Fruit fly (Drosophila melanogaster): ENCODE data around the gene CG9121.

The CG9121 gene

DNA sequence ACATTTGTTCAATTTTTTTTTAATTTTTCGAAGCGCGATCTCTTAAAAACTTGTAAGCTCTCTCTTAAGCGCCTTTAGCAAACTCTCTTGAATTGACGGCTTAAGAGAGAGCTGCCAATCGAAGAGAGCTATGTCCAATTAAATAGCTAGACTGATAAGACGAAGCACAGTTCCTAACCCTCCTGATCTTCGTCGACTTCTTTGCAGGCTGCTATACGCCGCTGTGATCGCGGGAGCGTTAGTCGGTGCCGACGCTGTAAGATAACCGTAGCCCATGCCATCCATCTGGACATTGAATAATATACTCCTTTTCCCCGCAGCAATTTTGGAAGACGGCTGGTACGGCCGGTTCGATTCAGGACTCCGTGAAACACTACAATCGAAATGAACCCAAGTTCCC lies 20.3 kb downstream of the CG9121 start:
- TF ChIP-seq cnc (optimal IDR thresholded peaks at IDR 0.05) (no peak), Crg-1 (GFP tag; optimal IDR thresholded peaks at IDR 0.05) (no peak), toe (GFP tag; optimal IDR thresholded peaks at IDR 0.05) (no peak)

DNA sequence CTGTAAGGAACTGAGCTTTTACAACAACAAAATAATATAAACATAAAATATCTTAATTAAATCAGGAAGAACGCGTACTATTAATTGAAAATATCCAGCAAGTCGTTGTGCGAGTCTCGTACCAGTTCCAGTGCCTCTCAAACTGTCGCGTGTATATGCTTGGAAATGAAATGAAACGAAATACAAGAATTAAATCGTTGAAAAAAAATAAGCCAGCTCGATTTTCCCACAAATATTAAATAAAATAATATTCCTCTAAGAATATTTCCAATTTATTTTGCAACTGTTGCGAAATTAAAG lies 21.1 kb downstream of the CG9121 start:
- TF ChIP-seq Crg-1 (GFP tag; optimal IDR thresholded peaks at IDR 0.05) (no peak), Mnt (GFP tag; optimal IDR thresholded peaks at IDR 0.05) (no peak), tj (GFP tag; optimal IDR thresholded peaks at IDR 0.05) (peak; percentile 60), kay (GFP tag; ENCODE audit: borderline replicate concordance) (peak; percentile 33)

DNA sequence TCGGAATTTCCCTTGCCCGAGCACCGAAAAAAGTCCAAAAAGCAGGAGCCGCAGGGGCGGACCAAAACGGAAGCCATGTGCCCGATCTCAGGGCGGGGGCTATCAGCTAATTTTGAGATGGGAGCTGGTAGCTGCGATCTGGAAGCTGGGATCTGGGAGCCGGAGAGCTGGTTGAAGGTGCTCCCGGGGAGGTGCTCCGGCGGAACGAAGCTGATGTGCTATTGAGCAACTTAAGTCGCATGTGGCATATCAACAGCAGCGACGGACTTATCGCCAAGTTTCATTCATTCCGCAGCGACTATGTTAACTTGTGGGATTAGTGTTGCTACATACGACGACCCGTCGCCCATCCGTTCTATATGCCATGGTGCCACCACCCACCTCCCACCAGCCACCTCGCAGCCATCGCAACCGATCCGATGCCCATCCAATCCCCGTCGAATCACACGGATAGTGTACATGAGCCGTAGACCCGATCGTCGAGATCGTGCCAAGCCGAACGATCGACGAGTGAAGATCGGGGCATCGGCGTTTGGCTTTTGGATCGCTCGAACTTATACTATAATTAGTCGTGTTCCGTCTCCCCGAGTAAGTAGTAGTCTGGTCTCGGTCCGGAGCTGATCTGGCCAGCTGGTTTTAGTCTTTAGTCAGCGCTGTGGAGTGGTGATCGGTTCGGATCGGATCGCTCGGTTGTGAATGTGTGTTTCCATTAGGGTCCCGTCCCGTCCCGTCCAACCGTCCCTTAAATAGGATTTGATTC lies 21.6 kb downstream of the CG9121 start, which contains the start of gene Col4a1:
Col4a1 (plus strand) TSS at position 561 of the 760 bp plus-strand sequence.
- TF ChIP-seq CG7045 (GFP tag; optimal IDR thresholded peaks at IDR 0.05) (no peak), CG7101 (tag; optimal IDR thresholded peaks at IDR 0.05) (no peak), ovo (GFP tag; optimal IDR thresholded peaks at IDR 0.05) (no peak), cic (GFP tag; optimal IDR thresholded peaks at IDR 0.05) (peak; percentile 72), CG12768 (GFP tag; optimal IDR thresholded peaks at IDR 0.05) (peak; percentile 49), toe (GFP tag; optimal IDR thresholded peaks at IDR 0.05) (no peak), tj (GFP tag; optimal IDR thresholded peaks at IDR 0.05) (no peak), Mnt (GFP tag; optimal IDR thresholded peaks at IDR 0.05) (peak; percentile 7)

DNA sequence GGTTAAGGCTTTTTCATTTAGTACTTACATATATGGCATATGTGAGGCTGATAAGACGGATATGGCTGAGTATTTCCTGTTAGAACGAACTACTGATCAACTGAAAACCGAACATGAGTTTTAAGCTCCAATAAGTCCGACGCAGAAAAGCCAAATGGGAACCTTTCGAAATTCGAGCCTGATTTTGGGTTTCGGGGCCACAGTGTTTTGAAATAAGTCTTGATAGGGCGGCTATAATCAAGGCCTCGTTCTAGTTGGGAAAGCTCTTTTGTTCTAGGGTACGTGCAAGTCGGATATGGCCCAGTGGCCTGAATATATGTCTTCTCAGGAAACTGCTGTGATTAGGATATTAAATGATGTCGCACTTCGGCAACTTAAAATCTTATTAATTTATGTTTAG lies 22.8 kb downstream of the CG9121 start, which contains the start of gene vkg:
vkg (minus strand) TSS at position 101 of the 400 bp plus-strand sequence.
- TF ChIP-seq cnc (optimal IDR thresholded peaks at IDR 0.05) (no peak), CG7101 (tag; optimal IDR thresholded peaks at IDR 0.05) (no peak), CG5204 (GFP tag; optimal IDR thresholded peaks at IDR 0.05) (no peak), CG7045 (GFP tag; optimal IDR thresholded peaks at IDR 0.05) (no peak), Clk (GFP tag; optimal IDR thresholded peaks at IDR 0.05) (no peak), CG11617 (GFP tag; optimal IDR thresholded peaks at IDR 0.05) (no peak), tj (GFP tag; optimal IDR thresholded peaks at IDR 0.05) (no peak), CG14711 (tag; optimal IDR thresholded peaks at IDR 0.05) (no peak), pad (GFP tag; optimal IDR thresholded peaks at IDR 0.05) (no peak), CG1620 (GFP tag; optimal IDR thresholded peaks at IDR 0.05) (no peak), Crg-1 (GFP tag; optimal IDR thresholded peaks at IDR 0.05) (no peak), toe (GFP tag; optimal IDR thresholded peaks at IDR 0.05) (no peak), CG33017 (tag; optimal IDR thresholded peaks at IDR 0.05) (no peak)

DNA sequence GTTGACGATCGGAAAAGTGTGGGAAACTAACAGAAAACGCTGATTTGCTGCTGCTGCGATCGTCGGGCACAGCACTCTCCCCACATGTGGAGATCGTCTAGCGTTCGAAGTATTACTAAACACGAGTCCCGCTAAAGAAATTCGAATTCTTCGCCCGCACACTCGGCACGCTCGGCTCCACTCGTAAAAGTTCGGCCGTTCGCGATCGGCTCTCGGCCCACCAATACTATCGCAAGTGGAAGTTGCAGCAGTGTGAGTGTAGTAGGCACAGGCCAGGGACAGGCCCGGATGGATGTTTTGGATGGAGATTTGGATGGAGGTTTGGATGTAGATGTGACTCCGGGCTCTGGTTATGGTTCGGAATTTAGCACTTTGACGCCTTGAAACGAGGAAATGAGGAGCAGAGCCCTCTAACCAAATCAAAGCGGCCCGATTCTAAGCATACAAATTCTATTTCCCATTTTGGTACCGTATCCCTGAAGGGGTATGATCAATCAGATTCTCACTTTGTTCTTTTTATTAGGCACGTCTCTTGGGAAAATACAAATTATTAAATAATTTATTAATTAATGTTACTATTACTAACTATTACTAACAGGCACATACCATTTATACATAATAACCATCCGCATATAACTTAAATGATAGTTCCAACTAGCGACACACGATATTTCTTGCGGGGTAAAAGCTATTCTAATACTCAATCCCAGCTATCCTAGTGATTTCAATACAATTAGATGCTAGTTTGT lies 23.4 kb downstream of the CG9121 start:
- TF ChIP-seq CG33017 (tag; optimal IDR thresholded peaks at IDR 0.05): no peak
- no peak for TF ChIP-seq CG12768 (GFP tag; optimal IDR thresholded peaks at IDR 0.05)
- peak; percentile 41 for TF ChIP-seq tj (GFP tag; optimal IDR thresholded peaks at IDR 0.05)
- TF ChIP-seq Clk (GFP tag; optimal IDR thresholded peaks at IDR 0.05): no peak
- TF ChIP-seq Crg-1 (GFP tag; optimal IDR thresholded peaks at IDR 0.05): no peak
- peak; percentile 3 for TF ChIP-seq cic (GFP tag; optimal IDR thresholded peaks at IDR 0.05)
- no peak for TF ChIP-seq Mnt (GFP tag; optimal IDR thresholded peaks at IDR 0.05)

DNA sequence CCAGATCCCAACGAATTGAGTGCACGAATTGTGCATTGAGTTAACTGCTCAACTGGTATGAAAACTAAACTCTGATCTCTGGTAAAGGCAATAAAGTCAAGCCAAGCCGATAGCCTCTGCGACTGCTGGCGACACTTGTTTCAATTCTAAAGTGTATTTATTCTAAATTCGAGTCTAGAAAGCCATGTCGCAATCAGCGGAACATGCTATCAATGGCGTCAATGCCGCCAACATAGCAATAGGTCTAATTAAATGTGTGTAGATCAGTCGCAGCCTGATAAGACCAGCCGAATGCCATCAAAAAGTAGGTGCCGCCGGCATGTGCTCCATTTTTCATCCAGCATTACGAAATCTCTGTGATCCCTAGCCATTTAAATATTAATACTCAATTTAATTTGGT lies 25.3 kb downstream of the CG9121 start:
- no peak for TF ChIP-seq ovo (GFP tag; optimal IDR thresholded peaks at IDR 0.05)

DNA sequence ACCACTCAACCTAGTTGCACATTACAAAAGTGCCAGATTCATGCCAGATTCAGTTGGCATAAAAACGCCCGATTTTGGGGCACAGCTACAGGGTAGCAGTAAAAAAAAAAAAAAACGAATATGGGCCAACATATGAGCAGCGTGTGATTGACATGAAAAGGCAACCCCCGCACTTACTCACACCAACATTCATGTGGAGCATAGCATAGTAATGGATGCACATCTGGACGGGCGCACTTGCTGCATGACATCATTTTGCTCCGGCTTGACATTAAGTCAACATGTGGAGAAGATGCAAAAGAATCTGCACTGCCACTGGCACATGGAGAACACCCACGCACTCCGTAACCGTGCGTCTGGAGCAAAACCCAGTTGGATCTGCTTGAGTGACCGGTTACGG lies 28.3 kb downstream of the CG9121 start:
- TF ChIP-seq CG14711 (tag; optimal IDR thresholded peaks at IDR 0.05): no peak

DNA sequence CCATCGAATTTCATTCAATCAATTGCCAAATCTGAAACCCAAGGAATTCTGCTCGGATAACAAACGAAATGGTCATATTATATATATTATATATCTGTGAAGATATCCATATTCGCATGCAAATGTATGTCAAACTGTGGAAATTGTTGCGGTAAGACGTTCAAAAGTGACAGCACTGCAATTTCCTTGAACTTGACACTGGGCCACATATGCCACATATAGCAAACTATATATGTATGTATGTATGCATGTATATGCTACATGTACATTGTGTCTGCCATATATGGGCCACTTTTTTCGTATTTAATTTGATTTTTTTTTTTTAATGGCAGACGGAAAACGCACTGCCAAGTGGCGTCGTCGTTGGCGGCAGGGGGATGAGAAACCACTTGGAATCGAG lies 30.4 kb downstream of the CG9121 start:
- TF ChIP-seq CG1620 (GFP tag; optimal IDR thresholded peaks at IDR 0.05) (no peak), tj (GFP tag; optimal IDR thresholded peaks at IDR 0.05) (peak; percentile 91), cnc (optimal IDR thresholded peaks at IDR 0.05) (no peak), bab1 (GFP tag; optimal IDR thresholded peaks at IDR 0.05) (no peak), toe (GFP tag; optimal IDR thresholded peaks at IDR 0.05) (no peak), CG12768 (GFP tag; optimal IDR thresholded peaks at IDR 0.05) (no peak), CG33017 (tag; optimal IDR thresholded peaks at IDR 0.05) (no peak), cic (GFP tag; optimal IDR thresholded peaks at IDR 0.05) (no peak)

Measured in whole organism, adult.